Worm (Caenorhabditis elegans) whole organism, mixed stage, embryonic: ENCODE results near the gene lec-10.

Experiments
- mep-1 ChIP-seq: fragments of 150-350 bp; optimal IDR thresholded peaks from 2 replicates; lab custom pipeline; 2017; ENCODE audit warnings: missing biosample characterization, missing genetic modification reagents, missing genetic modification characterization, inconsistent platforms
- mls-2 ChIP-seq: sonication (generic microtip); optimal IDR thresholded peaks from 2 replicates; lab custom pipeline; 2016; ENCODE audit warnings: mild to moderate bottlenecking, missing genetic modification characterization, moderate library complexity, missing compliant biosample characterization
- nhr-12 ChIP-seq: fragments of 150-350 bp; optimal IDR thresholded peaks from 2 replicates; lab custom pipeline; 2014; ENCODE audit warnings: missing biosample characterization, missing genetic modification characterization

- no peak for TF ChIP-seq mep-1 (tag; lab: Kevin White, UChicago)
- no peak for TF ChIP-seq mls-2 (tag; lab: Kevin White, UChicago)
- TF ChIP-seq nhr-12 (tag; lab: Kevin White, UChicago): no peak
Measured at ce11 chrV:6522879-6523497, 34.1 kb upstream of the lec-10 start.
